Fruit fly (Drosophila melanogaster): ENCODE data around the gene CG42750.

Gene CG42750

DNA sequence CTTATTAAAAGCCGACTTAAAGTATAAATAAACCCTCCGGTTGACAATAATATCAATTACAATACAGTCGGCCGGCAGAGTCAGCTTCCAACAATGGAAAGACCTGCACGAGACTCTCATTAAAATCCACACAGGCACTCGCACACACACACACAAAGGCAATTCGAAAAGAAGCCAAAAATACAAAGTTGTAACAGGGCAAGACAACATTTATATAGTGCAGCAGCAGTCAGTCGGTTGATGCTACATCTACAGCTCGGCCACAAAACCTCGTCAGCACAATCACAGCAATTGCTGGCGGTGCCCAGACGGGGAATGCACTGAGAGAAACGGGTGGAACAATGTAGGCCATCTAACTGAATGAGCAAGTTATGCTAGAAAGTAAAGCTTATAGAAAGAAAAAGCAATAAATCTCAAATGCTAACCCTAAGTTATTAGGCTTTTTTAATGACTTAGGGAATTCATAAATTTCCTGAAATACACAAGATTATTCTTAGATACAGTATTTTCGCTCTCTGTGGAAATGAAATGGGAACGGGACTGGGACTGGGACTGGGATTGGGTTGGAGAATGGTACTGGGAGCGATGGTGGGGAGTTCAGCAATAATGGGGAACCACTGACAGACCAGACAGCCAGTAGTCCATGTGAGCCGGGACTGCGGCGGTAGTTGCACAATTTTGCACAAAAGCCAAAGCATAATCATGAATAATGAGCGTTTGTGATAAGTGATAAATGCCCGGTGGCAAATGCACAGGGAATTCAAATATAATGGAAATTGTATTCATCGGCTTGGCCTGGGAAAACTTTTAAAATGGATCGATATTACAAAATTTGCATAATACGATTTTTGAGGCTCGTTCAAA, 154.0 kb downstream of the CG42750 start (continued):
- TF ChIP-seq CG1647 (GFP tag; optimal IDR thresholded peaks at IDR 0.05) (peak; percentile 35), cwo (GFP tag; optimal IDR thresholded peaks at IDR 0.05) (peak; percentile 56), Nf-YB (GFP tag; optimal IDR thresholded peaks at IDR 0.05) (no peak), CG10274 (GFP tag; optimal IDR thresholded peaks at IDR 0.05) (no peak), mam (GFP tag; optimal IDR thresholded peaks at IDR 0.05) (peak; percentile 51), Sox102F (GFP tag; optimal IDR thresholded peaks at IDR 0.05) (peak; percentile 54), Xrp1 (GFP tag; IDR thresholded peaks at IDR 0.05) (peak; percentile 64), Hey (tag; optimal IDR thresholded peaks at IDR 0.05) (no peak), CG4424 (GFP tag; optimal IDR thresholded peaks at IDR 0.05) (peak; percentile 25), CG15073 (GFP tag; optimal IDR thresholded peaks at IDR 0.05) (no peak), gfzf (GFP tag; optimal IDR thresholded peaks at IDR 0.05) (no peak), CG31441 (GFP tag; IDR thresholded peaks at IDR 0.05) (peak; percentile 53), CG3407 (GFP tag; optimal IDR thresholded peaks at IDR 0.05) (peak; percentile 5), Abd-B (GFP tag; optimal IDR thresholded peaks at IDR 0.05) (peak; percentile 57), CG8944 (GFP tag; optimal IDR thresholded peaks at IDR 0.05) (peak; percentile 33), bcd (GFP tag; optimal IDR thresholded peaks at IDR 0.05) (peak; percentile 45), cad (GFP tag; optimal IDR thresholded peaks at IDR 0.05) (no peak), Ptx1 (GFP tag; IDR thresholded peaks at IDR 0.05) (peak; percentile 59), crol (GFP tag; IDR thresholded peaks at IDR 0.05) (no peak), tio (GFP tag; optimal IDR thresholded peaks at IDR 0.05) (peak; percentile 15), CG12659 (GFP tag; optimal IDR thresholded peaks at IDR 0.05) (peak; percentile 26), CG33213 (GFP tag; optimal IDR thresholded peaks at IDR 0.05) (no peak), NC2α (GFP tag; optimal IDR thresholded peaks at IDR 0.05) (no peak), tna (GFP tag; IDR thresholded peaks at IDR 0.05; ENCODE audit: partially characterized antibody) (no peak), pita (GFP tag; optimal IDR thresholded peaks at IDR 0.05) (no peak), so (GFP tag; IDR thresholded peaks at IDR 0.05) (no peak), CG32772 (GFP tag; IDR thresholded peaks at IDR 0.05) (peak; percentile 38; the same call in 1 of the 2 replicates), CG7963 (GFP tag; IDR thresholded peaks at IDR 0.05; ENCODE audit: partially characterized antibody) (no peak), CG8478 (optimal IDR thresholded peaks at IDR 0.05) (no peak), phol (tag; optimal IDR thresholded peaks at IDR 0.05) (no peak), CG12104 (GFP tag; optimal IDR thresholded peaks at IDR 0.05) (peak; percentile 31), Antp (GFP tag; optimal IDR thresholded peaks at IDR 0.05) (peak; percentile 61), peb (GFP tag; IDR thresholded peaks at IDR 0.05) (no peak), Bteb2 (GFP tag; optimal IDR thresholded peaks at IDR 0.05) (no peak), lilli (GFP tag; optimal IDR thresholded peaks at IDR 0.05) (peak; percentile 51), ara (GFP tag; IDR thresholded peaks at IDR 0.05) (no peak), Bgb (GFP tag; IDR thresholded peaks at IDR 0.05; ENCODE audit: partially characterized antibody) (no peak), Aef1 (GFP tag; IDR thresholded peaks at IDR 0.05) (no peak), odd (GFP tag; optimal IDR thresholded peaks at IDR 0.05) (no peak), CG10565 (GFP tag; optimal IDR thresholded peaks at IDR 0.05) (no peak), CG18262 (tag; optimal IDR thresholded peaks at IDR 0.05) (peak; percentile 35), Elba2 (GFP tag; optimal IDR thresholded peaks at IDR 0.05) (no peak), Side (GFP tag; optimal IDR thresholded peaks at IDR 0.05) (peak; percentile 29), Atf-2 (GFP tag; optimal IDR thresholded peaks at IDR 0.05) (peak; percentile 27), NFAT (GFP tag; IDR thresholded peaks at IDR 0.05) (0 out of 2 replicates have a peak, but pooled peaks have one; percentile 11), fu2 (GFP tag; optimal IDR thresholded peaks at IDR 0.05) (no peak), grau (tag; optimal IDR thresholded peaks at IDR 0.05) (peak; percentile 49), CG17359 (tag; optimal IDR thresholded peaks at IDR 0.05) (no peak), eyg (GFP tag; optimal IDR thresholded peaks at IDR 0.05) (no peak), kni (GFP tag; optimal IDR thresholded peaks at IDR 0.05) (no peak)

All from whole organism, embryonic.